Fruit fly (Drosophila melanogaster) whole organism, embryonic: ENCODE measurements around the gene CG3198.

Experiments
- Aef1 ChIP-seq: fragments of 200-800 bp; sonication (Bioruptor generic); IDR thresholded peaks from 3 replicates; pipeline ENCODE4 v1.3.6; 2022; ENCODE audit warnings: missing biosample characterization, missing genetic modification characterization
- Antp ChIP-seq: fragments of 200-800 bp; sonication (Bioruptor generic); optimal IDR thresholded peaks from 3 replicates; lab custom pipeline; 2016; ENCODE audit warnings: missing biosample characterization, missing genetic modification characterization
- CG10267 ChIP-seq: fragments of 200-800 bp; sonication (Bioruptor generic); optimal IDR thresholded peaks from 2 replicates; lab custom pipeline; 2018; ENCODE audit warnings: missing biosample characterization, mild to moderate bottlenecking, missing genetic modification characterization, moderate library complexity
- CG10366 ChIP-seq: fragments of 200-800 bp; sonication (Bioruptor generic); IDR thresholded peaks from 2 replicates; pipeline ENCODE4 v1.3.6; 2022; ENCODE audit warnings: missing biosample characterization, missing genetic modification characterization
- CG11456 ChIP-seq: fragments of 200-800 bp; sonication (Bioruptor generic); IDR thresholded peaks from 3 replicates; pipeline ENCODE4 v1.3.6; 2022; ENCODE audit warnings: missing biosample characterization, missing genetic modification characterization
- CG12155 ChIP-seq: fragments of 200-800 bp; sonication (Bioruptor generic); optimal IDR thresholded peaks from 3 replicates; lab custom pipeline; 2016; ENCODE audit warnings: missing biosample characterization, missing genetic modification characterization
- CG13296 ChIP-seq: fragments of 200-800 bp; sonication (Bioruptor generic); optimal IDR thresholded peaks from 3 replicates; lab custom pipeline; 2018; ENCODE audit warnings: missing biosample characterization, mild to moderate bottlenecking, missing genetic modification characterization
- CG14441 ChIP-seq: fragments of 200-800 bp; sonication (Bioruptor generic); IDR thresholded peaks from 2 replicates; pipeline ENCODE4 v1.3.6; 2022; ENCODE audit warnings: missing biosample characterization, missing genetic modification characterization
- CG14667 ChIP-seq: fragments of 200-800 bp; sonication (Bioruptor generic); IDR thresholded peaks from 2 replicates; pipeline ENCODE4 v1.3.6; 2022; ENCODE audit warnings: missing biosample characterization, missing genetic modification characterization
- CG1602 ChIP-seq: fragments of 200-800 bp; sonication (Bioruptor generic); optimal IDR thresholded peaks from 3 replicates; lab custom pipeline; 2016; ENCODE audit warnings: missing biosample characterization, missing genetic modification characterization
- CG1603 ChIP-seq: fragments of 200-800 bp; sonication (Bioruptor generic); optimal IDR thresholded peaks from 2 replicates; lab custom pipeline; 2019; ENCODE audit warnings: missing biosample characterization, mild to moderate bottlenecking, missing genetic modification characterization, moderate library complexity
- CG16815 ChIP-seq: fragments of 200-800 bp; sonication (Bioruptor generic); optimal IDR thresholded peaks from 3 replicates; lab custom pipeline; 2017; ENCODE audit warnings: missing biosample characterization, mild to moderate bottlenecking, missing genetic modification characterization
- CG18011 ChIP-seq: fragments of 200-800 bp; sonication (Bioruptor generic); optimal IDR thresholded peaks from 2 replicates; lab custom pipeline; 2017; ENCODE audit warnings: missing biosample characterization, missing genetic modification characterization, mild to moderate bottlenecking, moderate library complexity, missing genotype
- CG3281 ChIP-seq: fragments of 200-800 bp; sonication (Bioruptor generic); optimal IDR thresholded peaks from 3 replicates; lab custom pipeline; 2017; ENCODE audit warnings: missing biosample characterization, mild to moderate bottlenecking, missing genetic modification characterization
- CG3847 ChIP-seq: fragments of 200-800 bp; sonication (Bioruptor generic); IDR thresholded peaks from 2 replicates; pipeline ENCODE4 v1.3.6; 2022; ENCODE audit warnings: missing biosample characterization, missing genetic modification characterization
- CG6175 ChIP-seq: fragments of 200-800 bp; sonication (Bioruptor generic); IDR thresholded peaks from 3 replicates; pipeline ENCODE4 v1.3.6; 2022; ENCODE audit warnings: missing biosample characterization, missing genetic modification characterization
- CG7372 ChIP-seq: fragments of 200-800 bp; sonication (Bioruptor generic); IDR thresholded peaks from 2 replicates; pipeline ENCODE4 v1.3.6; 2022; ENCODE audit warnings: missing biosample characterization, missing genetic modification characterization
- Camta ChIP-seq: fragments of 200-800 bp; sonication (Bioruptor generic); optimal IDR thresholded peaks from 2 replicates; lab custom pipeline; 2016; ENCODE audit warnings: missing biosample characterization, missing genetic modification characterization
- Dip3 ChIP-seq: fragments of 200-800 bp; sonication (Bioruptor generic); optimal IDR thresholded peaks from 3 replicates; lab custom pipeline; 2016; ENCODE audit warnings: missing biosample characterization, missing genetic modification characterization
- Ets65A ChIP-seq: fragments of 200-800 bp; sonication (Bioruptor generic); peaks from one replicate; lab custom pipeline; 2016; ENCODE audit warnings: missing biosample characterization, missing genetic modification characterization
- Gsc ChIP-seq: fragments of 200-800 bp; sonication (Bioruptor generic); IDR thresholded peaks from 2 replicates; pipeline ENCODE4 v1.3.6; 2022; ENCODE audit warnings: missing biosample characterization, missing genetic modification characterization
- HLH3B ChIP-seq: fragments of 200-800 bp; sonication (Bioruptor generic); IDR thresholded peaks from 2 replicates; pipeline ENCODE4 v1.3.6; 2022; ENCODE audit warnings: missing biosample characterization, missing genetic modification characterization
- HmgD ChIP-seq: fragments of 200-800 bp; sonication (Bioruptor generic); optimal IDR thresholded peaks from 3 replicates; lab custom pipeline; 2016; ENCODE audit warnings: missing biosample characterization, missing genetic modification characterization
- Hr39 ChIP-seq: fragments of >200 bp; optimal IDR thresholded peaks from 2 replicates; lab custom pipeline; 2017
- PHDP ChIP-seq: fragments of 200-800 bp; sonication (Bioruptor generic); optimal IDR thresholded peaks from 3 replicates; lab custom pipeline; 2018; ENCODE audit warnings: missing biosample characterization, mild to moderate bottlenecking, missing genetic modification characterization, moderate library complexity
- Xbp1 ChIP-seq: fragments of 200-800 bp; sonication (Bioruptor generic); optimal IDR thresholded peaks from 3 replicates; lab custom pipeline; 2016; ENCODE audit warnings: missing biosample characterization, mild to moderate bottlenecking, missing genetic modification characterization
- cas ChIP-seq: fragments of 200-800 bp; sonication (Bioruptor generic); IDR thresholded peaks from 2 replicates; pipeline ENCODE4 v1.3.6; 2022; ENCODE audit warnings: missing biosample characterization, missing genetic modification characterization
- chif ChIP-seq, 2 experiments: fragments of 200-800 bp; sonication (Bioruptor generic); optimal IDR thresholded peaks; 3 replicates each; lab custom pipeline; 2016; ENCODE audit warnings: missing biosample characterization in 2 of 2, missing genetic modification characterization in 2 of 2
- eve ChIP-seq, 2 experiments: fragments of >200 bp; optimal IDR thresholded peaks; 2 replicates each; lab custom pipeline; 2017; ENCODE audit warnings: missing biosample characterization in 2 of 2, missing genetic modification characterization in 2 of 2
- gcm2 ChIP-seq: fragments of 200-800 bp; sonication (Bioruptor generic); optimal IDR thresholded peaks from 2 replicates; lab custom pipeline; 2016; ENCODE audit warnings: missing biosample characterization, missing genetic modification characterization
- gsb ChIP-seq: fragments of 200-800 bp; sonication (Bioruptor generic); IDR thresholded peaks from 2 replicates; pipeline ENCODE4 v1.3.6; 2022; ENCODE audit warnings: missing biosample characterization, missing genetic modification characterization
- gsb-n ChIP-seq: fragments of 200-800 bp; sonication (Bioruptor generic); optimal IDR thresholded peaks from 3 replicates; lab custom pipeline; 2018; ENCODE audit warnings: missing biosample characterization, mild to moderate bottlenecking, missing genetic modification characterization
- ham ChIP-seq: fragments of 200-800 bp; sonication (Bioruptor generic); IDR thresholded peaks from 2 replicates; pipeline ENCODE4 v1.3.6; 2022; ENCODE audit warnings: missing biosample characterization, missing genetic modification characterization
- ind ChIP-seq: fragments of 200-800 bp; sonication (Bioruptor generic); optimal IDR thresholded peaks from 3 replicates; lab custom pipeline; 2016; ENCODE audit warnings: missing biosample characterization, missing genetic modification characterization
- lab ChIP-seq: fragments of 200-800 bp; sonication (Bioruptor generic); optimal IDR thresholded peaks from 3 replicates; lab custom pipeline; 2017; ENCODE audit warnings: missing biosample characterization, missing genetic modification characterization, mild to moderate bottlenecking, moderate library complexity, missing genetic modification reagents
- lmd ChIP-seq: fragments of 200-800 bp; sonication (Bioruptor generic); IDR thresholded peaks from 2 replicates; pipeline ENCODE4 v1.3.6; 2022; ENCODE audit warnings: missing biosample characterization, missing genetic modification characterization
- lola ChIP-seq, 3 experiments: fragments of >200 bp in 2 of 3; fragments of 200-800 bp in 1 of 3; sonication (Bioruptor generic) in 1 of 3; optimal IDR thresholded peaks; 2 replicates each; lab custom pipeline; 2017 to 2019; ENCODE audit warnings: missing biosample characterization in 3 of 3, missing genetic modification characterization in 3 of 3, mild to moderate bottlenecking in 1 of 3, moderate library complexity in 1 of 3
- oc ChIP-seq: fragments of 200-800 bp; sonication (Bioruptor generic); optimal IDR thresholded peaks from 2 replicates; lab custom pipeline; 2018; ENCODE audit warnings: missing biosample characterization, mild to moderate bottlenecking, missing genetic modification characterization, moderate library complexity
- otp ChIP-seq: fragments of 200-800 bp; sonication (Bioruptor generic); IDR thresholded peaks from 3 replicates; pipeline ENCODE4, ENCODE4 v1.3.6; 2022; ENCODE audit warnings: missing biosample characterization, missing genetic modification characterization
- p53 ChIP-seq: fragments of 200-800 bp; sonication (Bioruptor generic); optimal IDR thresholded peaks from 2 replicates; lab custom pipeline; 2016; ENCODE audit warnings: missing biosample characterization, missing genetic modification characterization
- pan ChIP-seq, 4 experiments: fragments of >200 bp in 3 of 4; fragments of 200-800 bp in 1 of 4; sonication (Bioruptor generic) in 1 of 4; optimal IDR thresholded peaks in 3 of 4; IDR thresholded peaks in 1 of 4; 2 replicates each; pipeline versions ENCODE4 v1.3.6 to Lab custom; 2017 to 2022; ENCODE audit warnings: missing biosample characterization in 2 of 4, missing genetic modification characterization in 2 of 4, mixed read lengths in 1 of 4
- psq ChIP-seq: fragments of 200-800 bp; sonication (Bioruptor generic); optimal IDR thresholded peaks from 2 replicates; lab custom pipeline; 2017; ENCODE audit warnings: missing biosample characterization, missing genetic modification characterization
- ranshi ChIP-seq: fragments of 200-800 bp; sonication (Bioruptor generic); IDR thresholded peaks from 2 replicates; pipeline ENCODE4 v1.3.6; 2022; ENCODE audit warnings: missing biosample characterization, missing genetic modification characterization
- repo ChIP-seq: fragments of 200-800 bp; sonication (Bioruptor generic); optimal IDR thresholded peaks from 2 replicates; lab custom pipeline; 2016; ENCODE audit warnings: missing biosample characterization, missing genetic modification characterization
- rib ChIP-seq: fragments of 200-800 bp; sonication (Bioruptor generic); IDR thresholded peaks from 2 replicates; pipeline ENCODE4 v1.3.6; 2022; ENCODE audit warnings: missing biosample characterization, missing genetic modification characterization
- sqz ChIP-seq: fragments of 200-800 bp; sonication (Bioruptor generic); optimal IDR thresholded peaks from 3 replicates; lab custom pipeline; 2018; ENCODE audit warnings: missing biosample characterization, mild to moderate bottlenecking, missing genetic modification characterization
- toy ChIP-seq: fragments of 200-800 bp; sonication (Bioruptor generic); IDR thresholded peaks from 2 replicates; pipeline ENCODE4 v1.3.6; 2022; ENCODE audit warnings: missing biosample characterization, missing genetic modification characterization
- ttk ChIP-seq: fragments of 200-800 bp; sonication (Bioruptor generic); IDR thresholded peaks from 2 replicates; pipeline ENCODE4 v2.1.2; 2022; ENCODE audit warnings: missing biosample characterization, missing genetic modification characterization
- tup ChIP-seq: fragments of 200-800 bp; sonication (Bioruptor generic); optimal IDR thresholded peaks from 2 replicates; lab custom pipeline; 2016; ENCODE audit warnings: missing biosample characterization, mild to moderate bottlenecking, missing genetic modification characterization, moderate library complexity
- zen2 ChIP-seq: fragments of 200-800 bp; sonication (Bioruptor generic); IDR thresholded peaks from 3 replicates; pipeline ENCODE4 v1.3.6; 2022; ENCODE audit warnings: missing biosample characterization, missing genetic modification characterization; ENCODE audit not compliant: partially characterized antibody

The CG3198 gene

dm6 chrX:6662876-6663551 is 10.8 kb downstream of the CG3198 start (continued):
- TF ChIP-seq ham (GFP tag; lab: Robert Waterston, UW): no peak
- TF ChIP-seq CG14441 (GFP tag; lab: Robert Waterston, UW): peak; percentile 93
- no peak for TF ChIP-seq pan (optimal IDR thresholded peaks at IDR 0.05; lab: Kevin White, UChicago)
- peak in 1 of 2 experiments; percentile 61 for TF ChIP-seq pan (GFP tag; optimal IDR thresholded peaks at IDR 0.05 in 1 of 2, IDR thresholded peaks at IDR 0.05 in 1 of 2)
- TF ChIP-seq CG7372: 0 out of 2 replicates have a peak, but pooled peaks have one; percentile 27
- no peak for TF ChIP-seq gsb-n (tag; lab: Kevin White, UChicago)
- no peak for TF ChIP-seq gcm2 (GFP tag; lab: Kevin White, UChicago)
- peak; percentile 58 for TF ChIP-seq lab (GFP tag; lab: Kevin White, UChicago)
- TF ChIP-seq Hr39: no peak
- no peak for TF ChIP-seq lola (GFP tag; optimal IDR thresholded peaks at IDR 0.05; lab: Kevin White, UChicago)
- TF ChIP-seq Antp (GFP tag; lab: Kevin White, UChicago): peak; percentile 48
- peak; percentile 37; the same call in 1 of the 3 replicates for TF ChIP-seq Aef1 (GFP tag; lab: Robert Waterston, UW)
- no peak for TF ChIP-seq repo
- no peak for TF ChIP-seq HmgD (GFP tag; lab: Kevin White, UChicago)
- peak; percentile 69 for TF ChIP-seq lmd
- TF ChIP-seq otp (GFP tag; lab: Robert Waterston, UW): peak; percentile 52; the same call in 1 of the 3 replicates
- peak; percentile 2 for TF ChIP-seq CG12155 (GFP tag; lab: Kevin White, UChicago)
- peak; percentile 49 for TF ChIP-seq Xbp1 (GFP tag; lab: Kevin White, UChicago)
- TF ChIP-seq Ets65A (GFP tag; lab: Kevin White, UChicago): peak; percentile 70
- TF ChIP-seq gsb (GFP tag; lab: Robert Waterston, UW): 0 out of 2 replicates have a peak, but pooled peaks have one; percentile 31
- TF ChIP-seq CG13296 (GFP tag; lab: Kevin White, UChicago): peak; percentile 33
- TF ChIP-seq eve (GFP tag; optimal IDR thresholded peaks at IDR 0.05; lab: Kevin White, UChicago): peak in 1 of 2 experiments; percentile 59
- peak; percentile 9 for TF ChIP-seq oc
- TF ChIP-seq ttk (GFP tag; lab: Robert Waterston, UW): peak; percentile 35; the same call in 1 of the 2 replicates
- no peak for TF ChIP-seq CG1602 (GFP tag; lab: Kevin White, UChicago)
- no peak for TF ChIP-seq CG18011 (GFP tag; lab: Kevin White, UChicago)
- TF ChIP-seq HLH3B (GFP tag; lab: Robert Waterston, UW): peak; percentile 51; the same call in 1 of the 2 replicates
- TF ChIP-seq ranshi (GFP tag; lab: Robert Waterston, UW): peak; percentile 38; the same call in 1 of the 2 replicates
- no peak for TF ChIP-seq tup (GFP tag; lab: Kevin White, UChicago)
- peak; percentile 19 for TF ChIP-seq CG3281 (GFP tag; lab: Kevin White, UChicago)
- TF ChIP-seq Gsc (GFP tag; lab: Robert Waterston, UW): no peak
- TF ChIP-seq PHDP (tag; lab: Kevin White, UChicago): peak; percentile 23
- TF ChIP-seq CG10366 (GFP tag; lab: Robert Waterston, UW): peak; percentile 24; the same call in 1 of the 2 replicates
- no peak for TF ChIP-seq rib (GFP tag; lab: Robert Waterston, UW)
- TF ChIP-seq ind (GFP tag; lab: Kevin White, UChicago): peak; percentile 60
- peak; percentile 45 for TF ChIP-seq CG3847 (GFP tag; lab: Robert Waterston, UW)
- no peak for TF ChIP-seq psq (GFP tag; lab: Kevin White, UChicago)
- 0 out of 3 replicates have a peak, but pooled peaks have one; percentile 42 for TF ChIP-seq CG11456 (GFP tag; lab: Robert Waterston, UW)
- TF ChIP-seq CG6175 (GFP tag; lab: Robert Waterston, UW): no peak
- TF ChIP-seq zen2: no peak
- no peak for TF ChIP-seq toy (GFP tag; lab: Robert Waterston, UW)
- TF ChIP-seq cas (GFP tag; lab: Robert Waterston, UW): no peak
- TF ChIP-seq CG16815 (GFP tag; lab: Kevin White, UChicago): no peak
- no peak for TF ChIP-seq sqz (GFP tag; lab: Kevin White, UChicago)
- TF ChIP-seq Dip3 (GFP tag; lab: Kevin White, UChicago): peak; percentile 5
- peak; percentile 2 for TF ChIP-seq CG10267 (tag; lab: Kevin White, UChicago)
- peak; percentile 19 to 21 for TF ChIP-seq chif (GFP tag; optimal IDR thresholded peaks at IDR 0.05; lab: Kevin White, UChicago)
- no peak for TF ChIP-seq CG14667 (GFP tag; lab: Robert Waterston, UW)
- TF ChIP-seq p53: no peak
- TF ChIP-seq Camta (GFP tag; lab: Kevin White, UChicago): peak; percentile 38
- peak; percentile 41 for TF ChIP-seq CG1603
